Worm (Caenorhabditis elegans) whole organism, young adult: ENCODE results near the gene spig-1.

ENCODE experiments used
- B0035.1 ChIP-seq: sonication (generic microtip); optimal IDR thresholded peaks from 2 replicates; lab custom pipeline; 2016; ENCODE audit warnings: missing genetic modification characterization, mild to moderate bottlenecking, missing compliant biosample characterization, missing genotype, missing genetic modification reagents
- T07F8.4 ChIP-seq: sonication (generic microtip); optimal IDR thresholded peaks from 2 replicates; lab custom pipeline; 2016; ENCODE audit warnings: mild to moderate bottlenecking, missing genetic modification characterization, moderate library complexity, missing compliant biosample characterization
- Y56A3A.18 ChIP-seq: fragments of 200-800 bp; sonication (Bioruptor generic); IDR thresholded peaks from 2 replicates; pipeline ENCODE4 v1.3.6; 2022; ENCODE audit warnings: missing genetic modification reagents, missing genetic modification characterization, missing compliant biosample characterization
- ama-1 ChIP-seq, 3 experiments: fragments of 150-350 bp in 1 of 3; sonication (generic microtip) in 2 of 3; optimal IDR thresholded peaks; 2 replicates each; lab custom pipeline; 2014 to 2018; ENCODE audit warnings: missing biosample characterization in 2 of 3, missing genetic modification characterization in 2 of 3, missing genetic modification reagents in 2 of 3
- attf-5 ChIP-seq: fragments of 200-800 bp; sonication (Bioruptor generic); optimal IDR thresholded peaks from 2 replicates; lab custom pipeline; 2018; ENCODE audit warnings: mild to moderate bottlenecking, missing genetic modification characterization, missing compliant biosample characterization
- dpff-1 ChIP-seq: sonication (generic microtip); optimal IDR thresholded peaks from 2 replicates; lab custom pipeline; 2017; ENCODE audit warnings: mild to moderate bottlenecking, missing genetic modification characterization, missing compliant biosample characterization
- dpl-1 ChIP-seq: fragments of 150-350 bp; optimal IDR thresholded peaks from 2 replicates; lab custom pipeline; 2014; ENCODE audit warnings: missing biosample characterization, missing genetic modification reagents, missing genetic modification characterization
- fkh-3 ChIP-seq: sonication (generic microtip); optimal IDR thresholded peaks from 2 replicates; lab custom pipeline; 2016; ENCODE audit warnings: mild to moderate bottlenecking, missing genetic modification characterization, missing compliant biosample characterization
- hrde-1 ChIP-seq: sonication (generic microtip); optimal IDR thresholded peaks from 2 replicates; lab custom pipeline; 2016; ENCODE audit warnings: missing genetic modification characterization, mild to moderate bottlenecking, missing compliant biosample characterization, moderate library complexity, missing genotype, missing genetic modification reagents, borderline replicate concordance
- lag-1 ChIP-seq: fragments of 200-800 bp; sonication (Bioruptor generic); IDR thresholded peaks from 2 replicates; pipeline ENCODE4 v1.3.6; 2022; ENCODE audit warnings: missing genetic modification reagents, missing genetic modification characterization, missing compliant biosample characterization
- mxl-1 ChIP-seq: sonication (generic microtip); optimal IDR thresholded peaks from 2 replicates; lab custom pipeline; 2016; ENCODE audit warnings: missing genetic modification characterization, missing compliant biosample characterization
- nfya-1 ChIP-seq: sonication (generic microtip); optimal IDR thresholded peaks from 2 replicates; lab custom pipeline; 2017; ENCODE audit warnings: antibody characterized with exemption, missing compliant biosample characterization, missing genetic modification characterization, borderline replicate concordance; ENCODE audit not compliant: insufficient read depth
- sea-2 ChIP-seq: fragments of 200-800 bp; sonication (Bioruptor generic); IDR thresholded peaks from 2 replicates; pipeline ENCODE4 v1.3.6; 2022; ENCODE audit warnings: missing genetic modification characterization, missing compliant biosample characterization
- zfh-2 ChIP-seq: fragments of 200-800 bp; sonication (Bioruptor generic); conservative IDR thresholded peaks from 2 replicates; pipeline ENCODE4 v1.3.6; 2022; ENCODE audit warnings: missing genetic modification reagents, missing genetic modification characterization, missing compliant biosample characterization

ce11 chrV:7089217-7089616 lies 37.7 kb downstream of the spig-1 start:
- no peak for TF ChIP-seq mxl-1 (tag; lab: Kevin White, UChicago)
- TF ChIP-seq dpff-1 (tag; lab: Kevin White, UChicago), result no peak
- no peak for TF ChIP-seq hrde-1 (tag; lab: Kevin White, UChicago)
- TF ChIP-seq zfh-2 (GFP tag; lab: Robert Waterston, UW), result no peak
- TF ChIP-seq attf-5 (GFP tag; lab: Kevin White, UChicago), result no peak
- TF ChIP-seq lag-1 (GFP tag; lab: Robert Waterston, UW), result no peak
- TF ChIP-seq sea-2 (GFP tag; lab: Robert Waterston, UW), result no peak
- TF ChIP-seq Y56A3A.18 (GFP tag; lab: Robert Waterston, UW), result no peak
- TF ChIP-seq nfya-1 (tag; lab: Kevin White, UChicago), result no peak
- no peak for TF ChIP-seq B0035.1 (tag; lab: Kevin White, UChicago)
- TF ChIP-seq ama-1 (optimal IDR thresholded peaks at IDR 0.05; lab: Kevin White, UChicago), result no peak
- no peak for TF ChIP-seq ama-1 (GFP tag; optimal IDR thresholded peaks at IDR 0.05; lab: Kevin White, UChicago)
- TF ChIP-seq T07F8.4 (tag; lab: Kevin White, UChicago), result no peak
- TF ChIP-seq dpl-1, result no peak
- no peak for TF ChIP-seq fkh-3 (tag; lab: Kevin White, UChicago)
